Fruit fly (Drosophila melanogaster): Measurements from ENCODE around the gene CG11586.

The CG11586 gene

DNA sequence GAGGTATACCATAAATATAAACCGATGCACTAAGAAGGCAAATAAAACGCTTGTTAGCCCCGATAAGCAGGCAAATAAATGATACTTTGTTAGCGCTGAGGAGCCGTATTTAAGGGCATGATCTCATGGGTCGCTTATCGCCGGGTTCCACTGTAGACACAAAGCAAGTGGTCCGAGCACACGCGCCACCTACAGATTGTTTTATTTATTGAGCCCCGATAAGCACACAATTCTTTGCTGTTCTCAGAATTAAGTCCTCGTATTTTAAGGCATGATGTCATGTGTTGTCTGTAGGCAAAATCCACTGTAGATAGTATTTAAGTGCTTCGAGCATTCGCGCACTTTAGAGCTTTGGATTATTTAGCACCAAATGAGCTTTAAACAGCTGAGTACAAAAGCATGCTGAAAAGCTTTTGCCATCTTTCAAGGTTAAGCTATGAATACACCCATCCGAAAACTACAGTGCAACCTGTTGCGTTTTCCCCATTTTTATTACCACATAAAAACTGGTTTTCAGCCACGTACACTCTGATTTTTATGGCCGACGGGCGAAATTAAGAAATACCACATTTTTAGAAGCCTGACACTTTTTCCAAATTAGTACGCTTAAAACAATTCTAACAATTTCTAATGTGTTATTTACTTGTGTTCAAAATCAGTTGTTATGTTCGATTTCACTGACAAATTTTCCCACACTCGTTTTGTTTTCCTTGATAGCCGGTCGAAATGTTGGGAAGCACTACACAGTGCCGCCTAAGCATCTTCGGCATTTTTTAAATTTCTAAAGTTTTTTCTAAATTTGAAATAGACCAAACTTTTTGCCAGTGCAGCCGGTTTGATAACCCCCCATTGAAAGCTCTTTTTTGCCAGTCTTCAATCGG, 22.6 kb downstream of the CG11586 start, which contains the start of gene Sqor (continued):
- peak; percentile 77 for TF ChIP-seq lmd (GFP tag; IDR thresholded peaks at IDR 0.05)
- no peak for TF ChIP-seq CG13287 (GFP tag; IDR thresholded peaks at IDR 0.05; ENCODE audit: partially characterized antibody)
- peak; percentile 48 for TF ChIP-seq CG4820 (GFP tag; optimal IDR thresholded peaks at IDR 0.05)
- peak; percentile 83 for TF ChIP-seq vfl (GFP tag; optimal IDR thresholded peaks at IDR 0.05)
- TF ChIP-seq cwo (GFP tag; optimal IDR thresholded peaks at IDR 0.05): peak; percentile 83
- TF ChIP-seq CG10366 (GFP tag; IDR thresholded peaks at IDR 0.05): peak; percentile 82
- peak; percentile 82 for TF ChIP-seq tap (tag; optimal IDR thresholded peaks at IDR 0.05)
- no peak; the same call in 1 of the 2 replicates for TF ChIP-seq CG11085 (GFP tag; IDR thresholded peaks at IDR 0.05)
- TF ChIP-seq pros (GFP tag; optimal IDR thresholded peaks at IDR 0.05): peak; percentile 27
- peak; percentile 60; the same call in 1 of the 2 replicates for TF ChIP-seq toy (GFP tag; IDR thresholded peaks at IDR 0.05)
- peak; percentile 40 for TF ChIP-seq MTF-1 (GFP tag; optimal IDR thresholded peaks at IDR 0.05; ENCODE audit: borderline replicate concordance)
- peak; percentile 68 for TF ChIP-seq slou (GFP tag; optimal IDR thresholded peaks at IDR 0.05)
- TF ChIP-seq TFAM (GFP tag; optimal IDR thresholded peaks at IDR 0.05): no peak
- no peak for TF ChIP-seq abd-A (tag; optimal IDR thresholded peaks at IDR 0.05)
- peak; percentile 82 for TF ChIP-seq CG11723 (GFP tag; optimal IDR thresholded peaks at IDR 0.05)
- peak; percentile 91 for TF ChIP-seq CG12659 (GFP tag; optimal IDR thresholded peaks at IDR 0.05)
- peak; percentile 39; the same call in 1 of the 2 replicates for TF ChIP-seq Scr (GFP tag; IDR thresholded peaks at IDR 0.05; ENCODE audit: partially characterized antibody)
- peak; percentile 89 for TF ChIP-seq PHDP (tag; optimal IDR thresholded peaks at IDR 0.05)
- no peak for TF ChIP-seq fru (optimal IDR thresholded peaks at IDR 0.05)
- TF ChIP-seq disco-r (GFP tag; optimal IDR thresholded peaks at IDR 0.05): peak; percentile 85
- peak; percentile 66 for TF ChIP-seq Fer2 (tag; optimal IDR thresholded peaks at IDR 0.05)
- TF ChIP-seq CG32772 (GFP tag; IDR thresholded peaks at IDR 0.05): peak; percentile 72
- TF ChIP-seq CG1529 (GFP tag; optimal IDR thresholded peaks at IDR 0.05): peak; percentile 69
- 0 out of 2 replicates have a peak, but pooled peaks have one; percentile 26 for TF ChIP-seq sim (GFP tag; IDR thresholded peaks at IDR 0.05)
- TF ChIP-seq lilli (GFP tag; optimal IDR thresholded peaks at IDR 0.05): peak; percentile 89
- peak; percentile 82 for TF ChIP-seq Atf6 (GFP tag; IDR thresholded peaks at IDR 0.05)
- TF ChIP-seq NK7.1 (GFP tag; optimal IDR thresholded peaks at IDR 0.05): peak; percentile 89
- peak; percentile 51 for TF ChIP-seq CG10654 (GFP tag; optimal IDR thresholded peaks at IDR 0.05)
- TF ChIP-seq caup (GFP tag; optimal IDR thresholded peaks at IDR 0.05; ENCODE audit: severe bottlenecking): peak; percentile 87
- peak; percentile 80 for TF ChIP-seq zf30C (GFP tag; optimal IDR thresholded peaks at IDR 0.05)
- peak; percentile 30 for TF ChIP-seq trem (tag; optimal IDR thresholded peaks at IDR 0.05)
- peak; percentile 65 for TF ChIP-seq CG12744 (GFP tag; optimal IDR thresholded peaks at IDR 0.05)
- TF ChIP-seq Ptx1 (GFP tag; IDR thresholded peaks at IDR 0.05): peak; percentile 75
- TF ChIP-seq tll (GFP tag; optimal IDR thresholded peaks at IDR 0.05): no peak
- TF ChIP-seq CG1603 (tag; optimal IDR thresholded peaks at IDR 0.05): peak; percentile 89
- peak; percentile 95 for TF ChIP-seq CG17361 (GFP tag; IDR thresholded peaks at IDR 0.05)
- TF ChIP-seq CG11456 (GFP tag; IDR thresholded peaks at IDR 0.05): peak; percentile 87
- TF ChIP-seq ranshi (GFP tag; IDR thresholded peaks at IDR 0.05): peak; percentile 59
- peak; percentile 62 for TF ChIP-seq CG6272 (GFP tag; IDR thresholded peaks at IDR 0.05)
- peak; percentile 58 for TF ChIP-seq CG6654 (GFP tag; optimal IDR thresholded peaks at IDR 0.05)
- TF ChIP-seq tio (GFP tag; optimal IDR thresholded peaks at IDR 0.05): no peak
- TF ChIP-seq inv (GFP tag; IDR thresholded peaks at IDR 0.05; ENCODE audit: partially characterized antibody): no peak
- peak; percentile 84 for TF ChIP-seq pum (GFP tag; optimal IDR thresholded peaks at IDR 0.05)
- peak; percentile 77 for TF ChIP-seq tgo (GFP tag; IDR thresholded peaks at IDR 0.05)
- TF ChIP-seq BEAF-32 (GFP tag; optimal IDR thresholded peaks at IDR 0.05): no peak
- peak; percentile 85 for TF ChIP-seq CG11504 (tag; optimal IDR thresholded peaks at IDR 0.05)
- TF ChIP-seq CG17186 (GFP tag; optimal IDR thresholded peaks at IDR 0.05): peak; percentile 4
- peak; percentile 90 for TF ChIP-seq maf-S (GFP tag; optimal IDR thresholded peaks at IDR 0.05)

All from whole organism, embryonic.